Worm (Caenorhabditis elegans) whole organism, young adult: ENCODE measurements around the gene ZK1127.13.

Experiments
- C17E4.6 ChIP-seq: fragments of 200-800 bp; sonication (Bioruptor generic); IDR thresholded peaks from 2 replicates; pipeline ENCODE4 v1.3.6; 2022; ENCODE audit warnings: missing genetic modification reagents, missing genetic modification characterization, missing compliant biosample characterization
- D2030.7 ChIP-seq: fragments of 200-800 bp; sonication (Bioruptor generic); IDR thresholded peaks from 2 replicates; pipeline ENCODE4 v1.3.6; 2022; ENCODE audit warnings: missing genetic modification reagents, missing genetic modification characterization, missing compliant biosample characterization
- F10E7.11 ChIP-seq: sonication (generic microtip); optimal IDR thresholded peaks from 2 replicates; lab custom pipeline; 2017; ENCODE audit warnings: mild to moderate bottlenecking, missing genetic modification characterization, moderate library complexity, missing compliant biosample characterization
- F23B12.7 ChIP-seq: sonication (generic microtip); optimal IDR thresholded peaks from 2 replicates; lab custom pipeline; 2017; ENCODE audit warnings: missing genetic modification characterization, mild to moderate bottlenecking, missing compliant biosample characterization, antibody characterized with exemption, moderate library complexity; ENCODE audit not compliant: insufficient read depth
- F33H1.4 ChIP-seq: fragments of 200-800 bp; sonication (Bioruptor generic); IDR thresholded peaks from 2 replicates; pipeline ENCODE4 v1.3.6; 2022; ENCODE audit warnings: missing genetic modification reagents, missing genetic modification characterization, missing compliant biosample characterization
- F37B4.10 ChIP-seq: fragments of 200-800 bp; sonication (Bioruptor generic); IDR thresholded peaks from 2 replicates; pipeline ENCODE4 v1.3.6; 2022; ENCODE audit warnings: missing genetic modification characterization, missing compliant biosample characterization
- F52B5.7 ChIP-seq: sonication (generic microtip); optimal IDR thresholded peaks from 2 replicates; lab custom pipeline; 2016; ENCODE audit warnings: mild to moderate bottlenecking, missing genetic modification characterization, missing compliant biosample characterization
- F55B11.4 ChIP-seq: sonication (generic microtip); optimal IDR thresholded peaks from 2 replicates; lab custom pipeline; 2016; ENCODE audit warnings: missing compliant biosample characterization, missing genetic modification characterization, borderline replicate concordance; ENCODE audit not compliant: insufficient read depth
- K12H6.12 ChIP-seq: fragments of 200-800 bp; sonication (Bioruptor generic); optimal IDR thresholded peaks from 2 replicates; lab custom pipeline; 2018; ENCODE audit warnings: mild to moderate bottlenecking, missing genetic modification characterization, missing compliant biosample characterization
- T07F8.4 ChIP-seq: sonication (generic microtip); optimal IDR thresholded peaks from 2 replicates; lab custom pipeline; 2016; ENCODE audit warnings: mild to moderate bottlenecking, missing genetic modification characterization, moderate library complexity, missing compliant biosample characterization
- Y53F4B.3 ChIP-seq: fragments of 200-800 bp; sonication (Bioruptor generic); IDR thresholded peaks from 2 replicates; pipeline ENCODE4 v1.3.6; 2022; ENCODE audit warnings: missing genetic modification reagents, missing genetic modification characterization, missing compliant biosample characterization
- aptf-3 ChIP-seq: fragments of 200-800 bp; sonication (Bioruptor generic); IDR thresholded peaks from 2 replicates; pipeline ENCODE4 v1.3.6; 2022; ENCODE audit warnings: missing genetic modification characterization, missing compliant biosample characterization
- attf-3 ChIP-seq: fragments of 200-800 bp; sonication (Bioruptor generic); conservative IDR thresholded peaks from 2 replicates; pipeline ENCODE4 v1.3.6; 2022; ENCODE audit warnings: missing genetic modification reagents, missing genetic modification characterization, missing compliant biosample characterization
- ceh-100 ChIP-seq: fragments of 200-800 bp; sonication (Bioruptor generic); IDR thresholded peaks from 2 replicates; pipeline ENCODE4 v1.3.6; 2022; ENCODE audit warnings: missing genetic modification reagents, missing genetic modification characterization, missing compliant biosample characterization
- ceh-27 ChIP-seq: fragments of 200-800 bp; sonication (Bioruptor generic); optimal IDR thresholded peaks from 2 replicates; lab custom pipeline; 2018; ENCODE audit warnings: mild to moderate bottlenecking, missing genetic modification characterization, moderate library complexity, missing compliant biosample characterization
- die-1 ChIP-seq: sonication (generic microtip); optimal IDR thresholded peaks from 2 replicates; lab custom pipeline; 2016; ENCODE audit warnings: missing genotype, mild to moderate bottlenecking, missing genetic modification characterization, missing compliant biosample characterization
- dpff-1 ChIP-seq: sonication (generic microtip); optimal IDR thresholded peaks from 2 replicates; lab custom pipeline; 2017; ENCODE audit warnings: mild to moderate bottlenecking, missing genetic modification characterization, missing compliant biosample characterization
- ets-4 ChIP-seq: fragments of 200-800 bp; sonication (Bioruptor generic); optimal IDR thresholded peaks from 2 replicates; lab custom pipeline; 2018; ENCODE audit warnings: mild to moderate bottlenecking, missing genetic modification characterization, missing compliant biosample characterization
- him-1 ChIP-seq: sonication (generic microtip); optimal IDR thresholded peaks from 2 replicates; lab custom pipeline; 2016; ENCODE audit warnings: missing genotype, missing genetic modification reagents, missing genetic modification characterization, missing compliant biosample characterization
- hlh-26 ChIP-seq: fragments of 200-800 bp; sonication (Bioruptor generic); conservative IDR thresholded peaks from 2 replicates; pipeline ENCODE4 v1.3.6; 2022; ENCODE audit warnings: missing genetic modification reagents, missing genetic modification characterization, missing compliant biosample characterization
- hmg-1.2 ChIP-seq: fragments of 200-800 bp; sonication (Bioruptor generic); IDR thresholded peaks from 2 replicates; pipeline ENCODE4 v1.3.6; 2022; ENCODE audit warnings: missing genetic modification reagents, missing genetic modification characterization, missing compliant biosample characterization
- hrde-1 ChIP-seq: sonication (generic microtip); optimal IDR thresholded peaks from 2 replicates; lab custom pipeline; 2016; ENCODE audit warnings: missing genetic modification characterization, mild to moderate bottlenecking, missing compliant biosample characterization, moderate library complexity, missing genotype, missing genetic modification reagents, borderline replicate concordance
- hsf-1 ChIP-seq: fragments of 200-800 bp; sonication (Bioruptor generic); IDR thresholded peaks from 2 replicates; pipeline ENCODE4 v1.3.6; 2022; ENCODE audit warnings: missing genetic modification reagents, missing genetic modification characterization, missing compliant biosample characterization
- lag-1 ChIP-seq: fragments of 200-800 bp; sonication (Bioruptor generic); IDR thresholded peaks from 2 replicates; pipeline ENCODE4 v1.3.6; 2022; ENCODE audit warnings: missing genetic modification reagents, missing genetic modification characterization, missing compliant biosample characterization
- let-607 ChIP-seq, 2 experiments: fragments of 200-800 bp in 1 of 2; sonication (Bioruptor generic) in 1 of 2; sonication (generic microtip) in 1 of 2; optimal IDR thresholded peaks; 2 replicates each; lab custom pipeline; 2016 to 2018; ENCODE audit warnings: mild to moderate bottlenecking in 2 of 2, missing compliant biosample characterization in 2 of 2, missing genetic modification characterization in 2 of 2, moderate library complexity in 2 of 2, missing genotype in 1 of 2
- lin-35 ChIP-seq, 3 experiments: fragments of 150-350 bp in 2 of 3; sonication (generic microtip) in 1 of 3; optimal IDR thresholded peaks; 2 replicates each; lab custom pipeline; 2014 to 2018; ENCODE audit warnings: missing biosample characterization in 3 of 3, missing genetic modification characterization in 3 of 3, missing genetic modification reagents in 3 of 3
- lsl-1 ChIP-seq: fragments of 200-800 bp; sonication (Bioruptor generic); optimal IDR thresholded peaks from 2 replicates; lab custom pipeline; 2018; ENCODE audit warnings: mild to moderate bottlenecking, missing genetic modification characterization, moderate library complexity, missing compliant biosample characterization
- madf-3 ChIP-seq: fragments of 200-800 bp; sonication (Bioruptor generic); IDR thresholded peaks from 2 replicates; pipeline ENCODE4 v1.3.6; 2022; ENCODE audit warnings: missing genetic modification reagents, missing genetic modification characterization, missing compliant biosample characterization
- madf-6 ChIP-seq: fragments of 200-800 bp; sonication (Bioruptor generic); IDR thresholded peaks from 2 replicates; pipeline ENCODE4 v1.3.6; 2022; ENCODE audit warnings: missing genetic modification reagents, missing genetic modification characterization, missing compliant biosample characterization
- madf-8 ChIP-seq: fragments of 200-800 bp; sonication (Bioruptor generic); conservative IDR thresholded peaks from 2 replicates; pipeline ENCODE4 v1.3.6; 2022; ENCODE audit warnings: missing genetic modification reagents, missing genetic modification characterization, missing compliant biosample characterization
- mxl-1 ChIP-seq: sonication (generic microtip); optimal IDR thresholded peaks from 2 replicates; lab custom pipeline; 2016; ENCODE audit warnings: missing genetic modification characterization, missing compliant biosample characterization
- nfya-2 ChIP-seq: fragments of 200-800 bp; sonication (Bioruptor generic); IDR thresholded peaks from 2 replicates; pipeline ENCODE4 v1.3.6; 2022; ENCODE audit warnings: missing genetic modification reagents, missing genetic modification characterization, missing compliant biosample characterization
- nhr-120 ChIP-seq: fragments of 200-800 bp; sonication (Bioruptor generic); IDR thresholded peaks from 2 replicates; pipeline ENCODE4 v1.3.6; 2022; ENCODE audit warnings: missing genetic modification characterization, missing compliant biosample characterization
- nhr-80 ChIP-seq: sonication (generic microtip); optimal IDR thresholded peaks from 2 replicates; lab custom pipeline; 2016; ENCODE audit warnings: missing genetic modification characterization, missing compliant biosample characterization
- nhr-90 ChIP-seq: sonication (generic microtip); optimal IDR thresholded peaks from 2 replicates; lab custom pipeline; 2016; ENCODE audit warnings: missing genotype, mild to moderate bottlenecking, missing genetic modification characterization, missing compliant biosample characterization
- sdz-38 ChIP-seq: sonication (generic microtip); optimal IDR thresholded peaks from 2 replicates; lab custom pipeline; 2016; ENCODE audit warnings: missing genotype, missing genetic modification characterization, missing compliant biosample characterization
- sea-2 ChIP-seq: fragments of 200-800 bp; sonication (Bioruptor generic); IDR thresholded peaks from 2 replicates; pipeline ENCODE4 v1.3.6; 2022; ENCODE audit warnings: missing genetic modification characterization, missing compliant biosample characterization
- snpc-4 ChIP-seq, 5 experiments: fragments of 150-350 bp in 1 of 5; sonication (generic microtip) in 4 of 5; optimal IDR thresholded peaks; 2 replicates each; lab custom pipeline; 2014 to 2018; ENCODE audit warnings: missing genetic modification characterization in 5 of 5, missing biosample characterization in 3 of 5, antibody characterized with exemption in 2 of 5, mild to moderate bottlenecking in 2 of 5, missing compliant biosample characterization in 2 of 5, missing genotype in 2 of 5, moderate library complexity in 2 of 5, missing genetic modification reagents in 1 of 5
- sptf-2 ChIP-seq: fragments of 200-800 bp; sonication (Bioruptor generic); optimal IDR thresholded peaks from 2 replicates; lab custom pipeline; 2018; ENCODE audit warnings: mild to moderate bottlenecking, missing genetic modification characterization, missing compliant biosample characterization
- tlf-1 ChIP-seq: fragments of 200-800 bp; sonication (Bioruptor generic); optimal IDR thresholded peaks from 2 replicates; lab custom pipeline; 2018; ENCODE audit warnings: mild to moderate bottlenecking, missing genetic modification characterization, missing compliant biosample characterization
- unc-130 ChIP-seq: sonication (generic microtip); optimal IDR thresholded peaks from 2 replicates; lab custom pipeline; 2016; ENCODE audit warnings: missing genetic modification reagents, missing genetic modification characterization, missing compliant biosample characterization
- xnd-1 ChIP-seq: sonication (generic microtip); optimal IDR thresholded peaks from 2 replicates; lab custom pipeline; 2016; ENCODE audit warnings: missing genotype, missing genetic modification reagents, missing genetic modification characterization, missing compliant biosample characterization
- zfh-2 ChIP-seq: fragments of 200-800 bp; sonication (Bioruptor generic); conservative IDR thresholded peaks from 2 replicates; pipeline ENCODE4 v1.3.6; 2022; ENCODE audit warnings: missing genetic modification reagents, missing genetic modification characterization, missing compliant biosample characterization
- zim-3 ChIP-seq: sonication (generic microtip); optimal IDR thresholded peaks from 2 replicates; lab custom pipeline; 2017; ENCODE audit warnings: mild to moderate bottlenecking, missing genetic modification characterization, moderate library complexity, missing compliant biosample characterization

ZK1127.13 gene

DNA sequence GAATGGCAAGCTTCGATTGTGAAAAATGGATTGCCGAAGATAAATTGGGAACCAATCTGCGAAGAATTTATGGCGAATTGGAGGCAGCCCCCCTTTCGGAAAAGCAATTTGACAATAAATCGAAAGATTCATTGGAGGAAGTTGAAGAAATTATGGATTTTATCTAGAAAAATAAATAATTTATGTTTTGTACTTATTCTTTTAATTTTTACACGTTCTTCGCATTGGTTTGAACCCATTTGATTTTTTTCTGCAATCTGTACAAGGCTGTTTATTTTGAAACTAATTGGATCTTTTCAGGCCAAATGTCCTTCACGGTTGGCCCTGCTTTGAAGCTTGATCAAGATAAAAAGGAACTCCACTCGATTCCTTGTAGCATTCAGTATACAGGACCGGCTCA, at the start of gene ZK1127.13:
TSS of gene ZK1127.13 (plus strand) at position 301 of the 400 bp plus-strand sequence.
- TF ChIP-seq nfya-2 (GFP tag; lab: Robert Waterston, UW) (no peak), hsf-1 (no peak), F37B4.10 (no peak), K12H6.12 (no peak), madf-6 (GFP tag; lab: Robert Waterston, UW) (no peak), madf-8 (GFP tag; lab: Robert Waterston, UW) (no peak), snpc-4 (GFP tag; optimal IDR thresholded peaks at IDR 0.05; lab: Kevin White, UChicago) (no peak), snpc-4 (tag; optimal IDR thresholded peaks at IDR 0.05; lab: Kevin White, UChicago) (no peak), mxl-1 (tag; lab: Kevin White, UChicago) (no peak), lsl-1 (no peak), him-1 (tag; lab: Kevin White, UChicago) (no peak), ceh-27 (no peak), ceh-100 (GFP tag; lab: Robert Waterston, UW) (no peak), attf-3 (GFP tag; lab: Robert Waterston, UW) (no peak), zfh-2 (no peak), lin-35 (GFP tag; optimal IDR thresholded peaks at IDR 0.05; lab: Kevin White, UChicago) (no peak), sea-2 (GFP tag; lab: Robert Waterston, UW) (no peak), hlh-26 (no peak), F55B11.4 (tag; lab: Kevin White, UChicago) (no peak), ets-4 (GFP tag; lab: Kevin White, UChicago) (no peak)
- TF ChIP-seq, all 124 proteins: peak for 0

- TF ChIP-seq sdz-38 (tag; lab: Kevin White, UChicago): no peak
- no peak for TF ChIP-seq attf-3 (GFP tag; lab: Robert Waterston, UW)
- no peak for TF ChIP-seq zim-3
Measured at ce11 chrII:7012592-7012991, 40.5 kb upstream of the ZK1127.13 start, which contains the start of gene sqv-7. sqv-7 (minus strand) TSS chrII:7012692.

- TF ChIP-seq dpff-1 (tag; lab: Kevin White, UChicago) (no peak), D2030.7 (GFP tag; lab: Robert Waterston, UW) (no peak), let-607 (tag; optimal IDR thresholded peaks at IDR 0.05; lab: Kevin White, UChicago) (peak in 1 of 2 experiments; percentile 23), tlf-1 (GFP tag; lab: Kevin White, UChicago) (no peak), madf-6 (GFP tag; lab: Robert Waterston, UW) (no peak), hmg-1.2 (GFP tag; lab: Robert Waterston, UW) (peak; percentile 25; the same call in 1 of the 2 replicates), sptf-2 (GFP tag; lab: Kevin White, UChicago) (no peak), unc-130 (no peak), F10E7.11 (tag; lab: Kevin White, UChicago) (no peak), F52B5.7 (tag; lab: Kevin White, UChicago) (no peak), lin-35 (GFP tag; optimal IDR thresholded peaks at IDR 0.05; lab: Kevin White, UChicago) (no peak), attf-3 (GFP tag; lab: Robert Waterston, UW) (peak; percentile 49; the same call in 1 of the 2 replicates), F33H1.4 (peak; percentile 16; the same call in 1 of the 2 replicates), nhr-90 (tag; lab: Kevin White, UChicago) (no peak), lag-1 (no peak), F23B12.7 (tag; lab: Kevin White, UChicago) (no peak), C17E4.6 (GFP tag; lab: Robert Waterston, UW) (no peak), F37B4.10 (no peak), nhr-120 (GFP tag; lab: Robert Waterston, UW) (no peak), die-1 (tag; lab: Kevin White, UChicago) (no peak), T07F8.4 (tag; lab: Kevin White, UChicago) (no peak), xnd-1 (tag; lab: Kevin White, UChicago) (no peak), madf-3 (GFP tag; lab: Robert Waterston, UW) (no peak), Y53F4B.3 (GFP tag; lab: Robert Waterston, UW) (no peak), hrde-1 (tag; lab: Kevin White, UChicago) (no peak), hsf-1 (no peak), aptf-3 (GFP tag; lab: Robert Waterston, UW) (no peak), nhr-80 (tag; lab: Kevin White, UChicago) (peak; percentile 69)
Measured at ce11 chrII:7022370-7023001, 30.6 kb upstream of the ZK1127.13 start, which contains the start of the genes lst-6 and lst-5. lst-6 (minus strand) TSS chrII:7022509. lst-5 (plus strand) TSS chrII:7022913.
